Worm (Caenorhabditis elegans) whole organism, midembryonic: ENCODE data around the gene F09C6.10.

Experiments used
- T22C8.4 ChIP-seq: fragments of 200-800 bp; sonication (Bioruptor generic); IDR thresholded peaks from 2 replicates; pipeline ENCODE4 v1.3.6; 2022; ENCODE audit warnings: missing genetic modification characterization, missing compliant biosample characterization
- cog-1 ChIP-seq: sonication (generic microtip); optimal IDR thresholded peaks from 2 replicates; lab custom pipeline; 2016; ENCODE audit warnings: missing genetic modification characterization, missing compliant biosample characterization
- flt-1 ChIP-seq: fragments of 200-800 bp; sonication (Bioruptor generic); IDR thresholded peaks from 2 replicates; pipeline ENCODE4 v1.3.6; 2022; ENCODE audit warnings: missing genetic modification characterization, missing compliant biosample characterization
- klf-2 ChIP-seq: fragments of 200-800 bp; sonication (Bioruptor generic); conservative IDR thresholded peaks from 2 replicates; pipeline ENCODE4 v1.3.6; 2022; ENCODE audit warnings: missing genetic modification reagents, missing genetic modification characterization, missing compliant biosample characterization
- ref-1 ChIP-seq: fragments of 200-800 bp; sonication (Bioruptor generic); conservative IDR thresholded peaks from 2 replicates; pipeline ENCODE4 v1.3.6; 2022; ENCODE audit warnings: missing genetic modification reagents, missing genetic modification characterization, missing compliant biosample characterization
- tab-1 ChIP-seq: fragments of 200-800 bp; sonication (Bioruptor generic); IDR thresholded peaks from 2 replicates; pipeline ENCODE4 v1.3.6; 2022; ENCODE audit warnings: missing genetic modification characterization, missing compliant biosample characterization
- ztf-29 ChIP-seq: fragments of 200-800 bp; sonication (Bioruptor generic); IDR thresholded peaks from 2 replicates; pipeline ENCODE4 v1.3.6; 2022; ENCODE audit warnings: missing genetic modification reagents, missing genetic modification characterization, missing compliant biosample characterization

DNA sequence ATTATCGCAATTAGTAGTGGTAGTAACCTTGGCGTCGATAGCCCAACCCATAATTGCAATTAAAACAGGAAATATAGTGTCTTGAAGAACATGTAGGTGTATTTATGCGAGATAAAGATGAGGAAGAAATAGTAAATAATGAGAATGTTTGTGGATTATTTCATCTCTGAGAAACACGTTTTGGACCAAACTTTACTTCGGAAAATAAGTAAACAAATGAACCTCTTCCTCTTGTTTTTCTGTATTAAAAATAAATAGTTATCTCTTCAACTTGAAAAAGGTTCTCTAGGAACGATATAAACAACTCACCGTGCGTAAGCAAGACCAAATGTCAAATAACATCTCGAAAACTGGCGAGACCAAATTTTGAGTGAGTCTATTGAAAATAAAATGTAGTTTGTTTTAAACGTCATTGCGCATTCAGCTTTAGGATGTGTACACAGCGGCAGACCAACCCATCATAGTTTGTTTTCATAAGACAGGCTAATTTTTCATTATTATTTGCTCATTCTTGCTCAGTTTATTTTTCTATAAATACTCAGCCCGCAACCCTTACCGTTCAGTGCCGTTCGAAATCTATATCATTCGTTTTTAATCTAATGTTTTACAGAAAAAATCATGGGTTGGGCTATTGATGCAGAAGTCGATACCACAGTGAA, 33.6 kb downstream of the F09C6.10 start, which contains the start of the genes F09C6.11 and F09C6.12:
- TF ChIP-seq ref-1 (GFP tag; lab: Robert Waterston, UW) (no peak), cog-1 (tag; lab: Kevin White, UChicago) (no peak), tab-1 (GFP tag; lab: Robert Waterston, UW) (no peak), flt-1 (no peak), klf-2 (GFP tag; lab: Robert Waterston, UW) (no peak), ztf-29 (GFP tag; lab: Robert Waterston, UW) (no peak), T22C8.4 (GFP tag; lab: Robert Waterston, UW) (no peak)
